Worm (Caenorhabditis elegans) whole organism, L2 larva: ENCODE results near the gene ZK1128.1.

Experiments
- fos-1 ChIP-seq: fragments of 150-350 bp; optimal IDR thresholded peaks from 2 replicates; lab custom pipeline; 2014; ENCODE audit warnings: missing biosample characterization, missing genetic modification characterization
- nhr-10 ChIP-seq: sonication (generic microtip); optimal IDR thresholded peaks from 2 replicates; lab custom pipeline; 2017; ENCODE audit warnings: missing biosample characterization, missing genetic modification characterization
- nhr-25 ChIP-seq: fragments of 150-350 bp; sonication (generic microtip); optimal IDR thresholded peaks from 3 replicates; lab custom pipeline; 2014; ENCODE audit warnings: missing biosample characterization, missing genetic modification characterization
- ztf-11 ChIP-seq: sonication (generic microtip); optimal IDR thresholded peaks from 2 replicates; lab custom pipeline; 2017; ENCODE audit warnings: missing biosample characterization, missing genetic modification characterization

DNA sequence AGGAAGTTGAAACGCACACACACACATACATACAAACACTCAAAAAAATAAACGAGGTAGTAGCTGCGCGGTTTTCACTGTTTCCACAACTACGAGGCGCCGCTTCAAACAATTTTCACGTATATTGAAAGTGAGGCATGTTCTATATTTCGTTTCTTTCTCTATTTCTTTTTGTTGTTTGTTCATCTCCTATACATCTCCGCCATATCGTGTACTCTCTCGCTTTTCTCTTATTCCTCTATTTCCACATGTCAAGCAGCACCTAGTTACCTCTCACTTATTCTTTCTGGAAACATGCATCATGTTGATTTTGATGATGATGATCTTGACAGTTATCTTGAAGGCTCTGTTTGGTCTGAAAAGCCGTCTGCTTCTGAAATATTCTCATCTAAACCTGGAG is 22.2 kb upstream of the ZK1128.1 start, which contains the start of gene ZK1128.7:
- TF ChIP-seq nhr-25 (no peak), ztf-11 (tag; lab: Kevin White, UChicago) (no peak), nhr-10 (tag; lab: Kevin White, UChicago) (no peak), fos-1 (no peak)
